ENCODE assay signal across 2 fruit fly cellular contexts in the genomic region with DNA sequence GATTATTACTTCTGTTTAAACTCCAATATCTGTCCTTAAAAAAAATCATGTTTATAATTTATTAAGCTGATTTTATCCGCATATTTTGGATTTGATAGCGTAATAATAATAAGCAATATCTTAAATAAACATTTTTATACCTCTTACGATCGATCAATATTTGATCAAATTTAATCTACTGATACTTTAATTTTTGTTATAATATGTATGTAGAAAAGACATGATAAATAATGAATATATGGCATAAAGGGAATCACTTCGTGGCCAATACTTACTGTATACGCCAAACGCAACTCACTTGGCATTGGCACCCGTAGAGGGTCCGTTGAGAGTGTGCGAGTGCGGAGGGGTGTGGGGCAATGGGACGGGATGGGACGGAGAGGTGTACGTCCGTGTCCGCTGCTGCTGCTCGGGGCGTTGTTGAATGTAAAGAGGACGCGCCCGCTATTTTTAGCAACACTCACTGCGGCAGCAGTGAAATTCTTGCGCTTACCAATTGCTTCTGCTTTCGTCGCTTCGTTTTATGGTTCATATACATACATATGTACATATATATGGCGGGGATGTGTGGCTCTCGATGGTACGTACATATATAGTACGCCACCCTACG.
TF ChIP-seq lines count a peak whose summit lies in the region.

No protein-coding gene starts in this region.

TF ChIP-seq in whole organism, embryonic, 481 proteins besides CTCF, POLR2A, EP300 and RAD21 (continued from another document and continues in another):
- TF ChIP-seq Hmr (GFP tag; optimal IDR thresholded peaks at IDR 0.05; lab: Kevin White, UChicago) (no peak), CG4854 (GFP tag; optimal IDR thresholded peaks at IDR 0.05; lab: Kevin White, UChicago) (no peak), CG32532 (GFP tag; IDR thresholded peaks at IDR 0.05; lab: Robert Waterston, UW) (no peak), Hr39 (optimal IDR thresholded peaks at IDR 0.05; lab: Kevin White, UChicago) (no peak), CG9797 (GFP tag; optimal IDR thresholded peaks at IDR 0.05; lab: Kevin White, UChicago) (no peak), gcm (GFP tag; optimal IDR thresholded peaks at IDR 0.05; lab: Kevin White, UChicago) (no peak), wor (GFP tag; IDR thresholded peaks at IDR 0.05; lab: Robert Waterston, UW) (no peak), so (GFP tag; IDR thresholded peaks at IDR 0.05; lab: Robert Waterston, UW) (no peak), nom (GFP tag; optimal IDR thresholded peaks at IDR 0.05; lab: Kevin White, UChicago) (no peak), HLH4C (GFP tag; IDR thresholded peaks at IDR 0.05; lab: Robert Waterston, UW; ENCODE audit: partially characterized antibody) (no peak), Sin3A (optimal IDR thresholded peaks at IDR 0.05; lab: Kevin White, UChicago) (no peak), fd96Cb (tag; optimal IDR thresholded peaks at IDR 0.05; lab: Kevin White, UChicago) (peak; percentile 12), CG9727 (GFP tag; optimal IDR thresholded peaks at IDR 0.05; lab: Kevin White, UChicago) (peak; percentile 22), BEAF-32 (GFP tag; optimal IDR thresholded peaks at IDR 0.05; lab: Kevin White, UChicago) (no peak), ara (GFP tag; IDR thresholded peaks at IDR 0.05; lab: Robert Waterston, UW) (no peak), CG6175 (GFP tag; IDR thresholded peaks at IDR 0.05; lab: Robert Waterston, UW) (0 out of 3 replicates have a peak, but pooled peaks have one; percentile 21), pros (GFP tag; optimal IDR thresholded peaks at IDR 0.05; lab: Kevin White, UChicago) (no peak), CG10979 (tag; optimal IDR thresholded peaks at IDR 0.05; lab: Kevin White, UChicago) (peak; percentile 2), prd (optimal IDR thresholded peaks at IDR 0.05; lab: Kevin White, UChicago) (no peak), prd (GFP tag; IDR thresholded peaks at IDR 0.05; lab: Robert Waterston, UW) (no peak), CG11085 (GFP tag; IDR thresholded peaks at IDR 0.05; lab: Robert Waterston, UW) (no peak), sens (GFP tag; lab: Kevin White, UChicago) (peak; percentile 81), ttk (GFP tag; IDR thresholded peaks at IDR 0.05; lab: Robert Waterston, UW) (no peak), CG12299 (tag; optimal IDR thresholded peaks at IDR 0.05; lab: Kevin White, UChicago) (no peak), Stat92E (GFP tag; optimal IDR thresholded peaks at IDR 0.05; lab: Kevin White, UChicago) (no peak), Pdp1 (GFP tag; optimal IDR thresholded peaks at IDR 0.05; lab: Kevin White, UChicago) (no peak), CG30403 (GFP tag; optimal IDR thresholded peaks at IDR 0.05; lab: Kevin White, UChicago) (peak; percentile 41), sim (GFP tag; IDR thresholded peaks at IDR 0.05; lab: Robert Waterston, UW) (no peak), jing (GFP tag; optimal IDR thresholded peaks at IDR 0.05; lab: Kevin White, UChicago) (no peak), salm (tag; optimal IDR thresholded peaks at IDR 0.05; lab: Kevin White, UChicago) (no peak), CG12219 (GFP tag; optimal IDR thresholded peaks at IDR 0.05; lab: Kevin White, UChicago) (no peak), NC2β (GFP tag; optimal IDR thresholded peaks at IDR 0.05; lab: Kevin White, UChicago) (no peak), ham (GFP tag; IDR thresholded peaks at IDR 0.05; lab: Robert Waterston, UW) (no peak), grau (tag; optimal IDR thresholded peaks at IDR 0.05; lab: Kevin White, UChicago) (peak; percentile 79), CG3847 (GFP tag; IDR thresholded peaks at IDR 0.05; lab: Robert Waterston, UW) (no peak), Med (GFP tag; lab: Kevin White, UChicago) (peak; percentile 48), Dp (GFP tag; optimal IDR thresholded peaks at IDR 0.05; lab: Kevin White, UChicago) (no peak), Doc3 (GFP tag; IDR thresholded peaks at IDR 0.05; lab: Robert Waterston, UW; ENCODE audit: partially characterized antibody) (no peak), toy (GFP tag; IDR thresholded peaks at IDR 0.05; lab: Robert Waterston, UW) (no peak), CG18619 (GFP tag; optimal IDR thresholded peaks at IDR 0.05; lab: Kevin White, UChicago) (peak; percentile 11), sc (optimal IDR thresholded peaks at IDR 0.05; lab: Kevin White, UChicago) (no peak), sc (GFP tag; optimal IDR thresholded peaks at IDR 0.05; lab: Kevin White, UChicago) (no peak), ERR (GFP tag; optimal IDR thresholded peaks at IDR 0.05; lab: Kevin White, UChicago) (no peak), odd (GFP tag; optimal IDR thresholded peaks at IDR 0.05; lab: Kevin White, UChicago) (no peak), CG2889 (GFP tag; IDR thresholded peaks at IDR 0.05; lab: Robert Waterston, UW) (no peak), yki (optimal IDR thresholded peaks at IDR 0.05; lab: Kevin White, UChicago) (no peak), Ravus (GFP tag; IDR thresholded peaks at IDR 0.05; lab: Robert Waterston, UW) (no peak), CG6854 (GFP tag; optimal IDR thresholded peaks at IDR 0.05; lab: Kevin White, UChicago) (no peak), CG7556 (GFP tag; optimal IDR thresholded peaks at IDR 0.05; lab: Kevin White, UChicago) (peak; percentile 49), row (GFP tag; IDR thresholded peaks at IDR 0.05; lab: Robert Waterston, UW) (peak; percentile 33; the same call in 1 of the 3 replicates), CG15696 (tag; optimal IDR thresholded peaks at IDR 0.05; lab: Kevin White, UChicago) (no peak), CG1832 (GFP tag; optimal IDR thresholded peaks at IDR 0.05; lab: Kevin White, UChicago) (no peak), ab (GFP tag; optimal IDR thresholded peaks at IDR 0.05; lab: Kevin White, UChicago) (no peak), schlank (tag; optimal IDR thresholded peaks at IDR 0.05; lab: Kevin White, UChicago) (no peak), az2 (GFP tag; optimal IDR thresholded peaks at IDR 0.05; lab: Kevin White, UChicago) (no peak), CG18011 (GFP tag; optimal IDR thresholded peaks at IDR 0.05; lab: Kevin White, UChicago) (no peak), Dfd (GFP tag; optimal IDR thresholded peaks at IDR 0.05; lab: Kevin White, UChicago) (no peak), CG30431 (GFP tag; optimal IDR thresholded peaks at IDR 0.05; lab: Kevin White, UChicago) (no peak), danr (GFP tag; IDR thresholded peaks at IDR 0.05; lab: Robert Waterston, UW) (no peak), CG1603 (tag; optimal IDR thresholded peaks at IDR 0.05; lab: Kevin White, UChicago) (no peak), MBD-R2 (GFP tag; IDR thresholded peaks at IDR 0.05; lab: Robert Waterston, UW) (peak; percentile 15; the same call in 1 of the 2 replicates), CG43689 (GFP tag; IDR thresholded peaks at IDR 0.05; lab: Robert Waterston, UW) (no peak), Dll (GFP tag; IDR thresholded peaks at IDR 0.05; lab: Robert Waterston, UW; ENCODE audit: partially characterized antibody) (no peak), CG12155 (GFP tag; optimal IDR thresholded peaks at IDR 0.05; lab: Kevin White, UChicago) (no peak), Dek (tag; optimal IDR thresholded peaks at IDR 0.05; lab: Kevin White, UChicago) (peak; percentile 5), CG7839 (tag; optimal IDR thresholded peaks at IDR 0.05; lab: Kevin White, UChicago) (peak; percentile 25)

TF ChIP-seq in whole organism, prepupa, 60 proteins besides CTCF, POLR2A, EP300 and RAD21 (continued from another document):
- TF ChIP-seq CG32006 (GFP tag; optimal IDR thresholded peaks at IDR 0.05; lab: Kevin White, UChicago) (peak; percentile 34), CG1621 (tag; optimal IDR thresholded peaks at IDR 0.05; lab: Kevin White, UChicago) (peak; percentile 48), acj6 (GFP tag; optimal IDR thresholded peaks at IDR 0.05; lab: Kevin White, UChicago) (peak; percentile 10), Hr4 (GFP tag; optimal IDR thresholded peaks at IDR 0.05; lab: Kevin White, UChicago) (no peak), esn (GFP tag; optimal IDR thresholded peaks at IDR 0.05; lab: Kevin White, UChicago) (peak; percentile 14), CG11902 (GFP tag; optimal IDR thresholded peaks at IDR 0.05; lab: Kevin White, UChicago) (no peak), pdm3 (GFP tag; optimal IDR thresholded peaks at IDR 0.05; lab: Kevin White, UChicago) (peak; percentile 31), Ets96B (tag; optimal IDR thresholded peaks at IDR 0.05; lab: Kevin White, UChicago) (no peak), Hr39 (GFP tag; optimal IDR thresholded peaks at IDR 0.05; lab: Kevin White, UChicago) (no peak), eg (GFP tag; IDR thresholded peaks at IDR 0.05; lab: Robert Waterston, UW) (no peak), CG10631 (GFP tag; optimal IDR thresholded peaks at IDR 0.05; lab: Kevin White, UChicago) (no peak), Blimp-1 (GFP tag; optimal IDR thresholded peaks at IDR 0.05; lab: Kevin White, UChicago) (no peak), ss (GFP tag; optimal IDR thresholded peaks at IDR 0.05; lab: Kevin White, UChicago) (peak in 1 of 2 experiments; percentile 7), fd85E (GFP tag; optimal IDR thresholded peaks at IDR 0.05; lab: Kevin White, UChicago) (no peak)
